Fruit fly (Drosophila melanogaster) whole organism, adult: Measurements from ENCODE around the gene CG46308.
A peak's percentile ranks its signal among the peaks of the same experiment; 100 is the strongest.

Experiments used
- CG11617 ChIP-seq: fragments of 200-800 bp; sonication (Bioruptor generic); optimal IDR thresholded peaks from 2 replicates; lab custom pipeline; 2017; ENCODE audit warnings: mild to moderate bottlenecking, missing biosample characterization, missing genetic modification reagents, missing genetic modification characterization
- CG12768 ChIP-seq: fragments of 200-800 bp; sonication (Bioruptor generic); optimal IDR thresholded peaks from 2 replicates; lab custom pipeline; 2017; ENCODE audit warnings: missing biosample characterization, missing genetic modification characterization, mild to moderate bottlenecking, moderate library complexity, missing genetic modification reagents
- CG14711 ChIP-seq: fragments of 200-800 bp; sonication (Bioruptor generic); optimal IDR thresholded peaks from 2 replicates; lab custom pipeline; 2018; ENCODE audit warnings: missing biosample characterization, mild to moderate bottlenecking, missing genetic modification characterization, moderate library complexity
- CG1620 ChIP-seq: fragments of 200-800 bp; sonication (Bioruptor generic); optimal IDR thresholded peaks from 2 replicates; lab custom pipeline; 2016; ENCODE audit warnings: missing biosample characterization, missing genetic modification characterization
- CG33017 ChIP-seq: fragments of 200-800 bp; sonication (Bioruptor generic); optimal IDR thresholded peaks from 2 replicates; lab custom pipeline; 2018; ENCODE audit warnings: missing biosample characterization, mild to moderate bottlenecking, missing genetic modification characterization, moderate library complexity
- CG5204 ChIP-seq: fragments of 200-800 bp; sonication (Bioruptor generic); optimal IDR thresholded peaks from 2 replicates; lab custom pipeline; 2016; ENCODE audit warnings: missing biosample characterization, missing genetic modification characterization
- CG7101 ChIP-seq: fragments of 200-800 bp; sonication (Bioruptor generic); optimal IDR thresholded peaks from 2 replicates; lab custom pipeline; 2018; ENCODE audit warnings: missing biosample characterization, mild to moderate bottlenecking, missing genetic modification characterization, moderate library complexity
- Clk ChIP-seq: fragments of 200-800 bp; sonication (Bioruptor generic); optimal IDR thresholded peaks from 2 replicates; lab custom pipeline; 2017; ENCODE audit warnings: missing biosample characterization, missing genetic modification characterization
- Crg-1 ChIP-seq: fragments of 200-800 bp; sonication (Bioruptor generic); optimal IDR thresholded peaks from 2 replicates; lab custom pipeline; 2016; ENCODE audit warnings: missing biosample characterization, missing genetic modification characterization
- Hr96 ChIP-seq: fragments of 200-800 bp; sonication (Bioruptor generic); optimal IDR thresholded peaks from 2 replicates; lab custom pipeline; 2016; ENCODE audit warnings: missing biosample characterization, missing genetic modification characterization
- Mnt ChIP-seq: fragments of 200-800 bp; sonication (Bioruptor generic); optimal IDR thresholded peaks from 2 replicates; lab custom pipeline; 2016; ENCODE audit warnings: missing biosample characterization, mild to moderate bottlenecking, missing genetic modification characterization
- bab1 ChIP-seq: fragments of 200-800 bp; sonication (Bioruptor generic); optimal IDR thresholded peaks from 3 replicates; lab custom pipeline; 2019; ENCODE audit warnings: missing biosample characterization, mild to moderate bottlenecking, missing genetic modification characterization, moderate library complexity
- cic ChIP-seq: fragments of 200-800 bp; sonication (Bioruptor generic); optimal IDR thresholded peaks from 2 replicates; lab custom pipeline; 2017; ENCODE audit warnings: missing biosample characterization, mild to moderate bottlenecking, missing genetic modification characterization, moderate library complexity
- cnc ChIP-seq, 2 experiments: fragments of >200 bp; optimal IDR thresholded peaks; 2 replicates each; lab custom pipeline; 2017
- kay ChIP-seq: fragments of 200-800 bp; sonication (Bioruptor generic); peaks from one replicate; lab custom pipeline; 2016; ENCODE audit warnings: missing biosample characterization, missing genetic modification characterization, borderline replicate concordance
- ovo ChIP-seq: fragments of 200-800 bp; sonication (Bioruptor generic); optimal IDR thresholded peaks from 2 replicates; lab custom pipeline; 2016; ENCODE audit warnings: missing biosample characterization, missing genetic modification characterization
- pad ChIP-seq: fragments of 200-800 bp; sonication (Bioruptor generic); optimal IDR thresholded peaks from 3 replicates; lab custom pipeline; 2017; ENCODE audit warnings: missing biosample characterization, missing genetic modification characterization, mild to moderate bottlenecking, moderate library complexity, missing genetic modification reagents
- tj ChIP-seq: fragments of 200-800 bp; sonication (Bioruptor generic); optimal IDR thresholded peaks from 3 replicates; lab custom pipeline; 2017; ENCODE audit warnings: missing biosample characterization, mild to moderate bottlenecking, missing genetic modification characterization, moderate library complexity
- toe ChIP-seq: fragments of 200-800 bp; sonication (Bioruptor generic); optimal IDR thresholded peaks from 2 replicates; lab custom pipeline; 2016; ENCODE audit warnings: missing biosample characterization, missing genetic modification characterization

Gene CG46308

dm6 chr2L:13514945-13515687 is 53.5 kb downstream of the CG46308 start:
- TF ChIP-seq toe (GFP tag; lab: Kevin White, UChicago) (no peak), Crg-1 (GFP tag; lab: Kevin White, UChicago) (no peak), Clk (no peak), kay (GFP tag; lab: Kevin White, UChicago) (no peak), cnc (optimal IDR thresholded peaks at IDR 0.05; lab: Kevin White, UChicago) (no peak), CG7101 (tag; lab: Kevin White, UChicago) (no peak), bab1 (GFP tag; lab: Kevin White, UChicago) (no peak), CG14711 (tag; lab: Kevin White, UChicago) (peak; percentile 3), ovo (GFP tag; lab: Kevin White, UChicago) (no peak)

dm6 chr2L:13515688-13516037 is 54.1 kb downstream of the CG46308 start:
- TF ChIP-seq Crg-1 (GFP tag; lab: Kevin White, UChicago) (no peak), Mnt (GFP tag; lab: Kevin White, UChicago) (no peak), kay (GFP tag; lab: Kevin White, UChicago) (peak; percentile 88)

- TF ChIP-seq CG1620 (GFP tag; lab: Kevin White, UChicago) (no peak), Clk (no peak), Mnt (GFP tag; lab: Kevin White, UChicago) (no peak), CG7101 (tag; lab: Kevin White, UChicago) (no peak), toe (GFP tag; lab: Kevin White, UChicago) (no peak), tj (GFP tag; lab: Kevin White, UChicago) (no peak), cic (no peak), CG5204 (no peak), CG33017 (tag; lab: Kevin White, UChicago) (no peak), ovo (GFP tag; lab: Kevin White, UChicago) (no peak), Hr96 (GFP tag; lab: Kevin White, UChicago) (no peak), Crg-1 (GFP tag; lab: Kevin White, UChicago) (no peak), cnc (optimal IDR thresholded peaks at IDR 0.05; lab: Kevin White, UChicago) (no peak), kay (GFP tag; lab: Kevin White, UChicago) (no peak), bab1 (GFP tag; lab: Kevin White, UChicago) (no peak), CG11617 (GFP tag; lab: Kevin White, UChicago) (no peak), pad (GFP tag; lab: Kevin White, UChicago) (no peak)
Observed at dm6 chr2L:13521807-13522206, 60.2 kb downstream of the CG46308 start.

dm6 chr2L:13527541-13527940 is 66.0 kb downstream of the CG46308 start, which contains the start of gene CG33640:
Gene CG33640, plus strand, starts transcription at chr2L:13527841.
- no peak for TF ChIP-seq toe (GFP tag; lab: Kevin White, UChicago)
- no peak for TF ChIP-seq CG12768 (GFP tag; lab: Kevin White, UChicago)
- no peak for TF ChIP-seq CG14711 (tag; lab: Kevin White, UChicago)
- TF ChIP-seq CG7101 (tag; lab: Kevin White, UChicago): no peak
- TF ChIP-seq Clk: no peak
- TF ChIP-seq CG33017 (tag; lab: Kevin White, UChicago): no peak
- TF ChIP-seq Crg-1 (GFP tag; lab: Kevin White, UChicago): no peak
- TF ChIP-seq CG1620 (GFP tag; lab: Kevin White, UChicago): no peak
- no peak for TF ChIP-seq CG5204
- no peak for TF ChIP-seq Mnt (GFP tag; lab: Kevin White, UChicago)
- no peak for TF ChIP-seq bab1 (GFP tag; lab: Kevin White, UChicago)
- no peak for TF ChIP-seq CG11617 (GFP tag; lab: Kevin White, UChicago)
- TF ChIP-seq cic: no peak

- TF ChIP-seq CG11617 (GFP tag; lab: Kevin White, UChicago) (no peak), kay (GFP tag; lab: Kevin White, UChicago) (no peak), Hr96 (GFP tag; lab: Kevin White, UChicago) (no peak)
Observed at dm6 chr2L:13528742-13529141, 67.2 kb downstream of the CG46308 start, which contains the start of gene CG33641. Gene CG33641, plus strand, starts transcription at chr2L:13529042.

- no peak for TF ChIP-seq CG7101 (tag; lab: Kevin White, UChicago)
- no peak for TF ChIP-seq toe (GFP tag; lab: Kevin White, UChicago)
- TF ChIP-seq kay (GFP tag; lab: Kevin White, UChicago): no peak
- no peak for TF ChIP-seq tj (GFP tag; lab: Kevin White, UChicago)
- TF ChIP-seq CG33017 (tag; lab: Kevin White, UChicago): no peak
- TF ChIP-seq Clk: no peak
- no peak for TF ChIP-seq CG11617 (GFP tag; lab: Kevin White, UChicago)
- no peak for TF ChIP-seq cnc (optimal IDR thresholded peaks at IDR 0.05; lab: Kevin White, UChicago)
Observed at dm6 chr2L:13529675-13530074, 68.1 kb downstream of the CG46308 start, which contains the start of gene CG33642. Gene CG33642, plus strand, starts transcription at chr2L:13529975.

- TF ChIP-seq cnc (optimal IDR thresholded peaks at IDR 0.05; lab: Kevin White, UChicago): no peak
- TF ChIP-seq CG1620 (GFP tag; lab: Kevin White, UChicago): no peak
- TF ChIP-seq CG12768 (GFP tag; lab: Kevin White, UChicago): no peak
Observed at dm6 chr2L:13530774-13531173, 69.2 kb downstream of the CG46308 start, which contains the start of gene CG33643. Gene CG33643, plus strand, starts transcription at chr2L:13531074.
